Worm (Caenorhabditis elegans): ENCODE measurements around the gene srh-132.

Gene srh-132

DNA sequence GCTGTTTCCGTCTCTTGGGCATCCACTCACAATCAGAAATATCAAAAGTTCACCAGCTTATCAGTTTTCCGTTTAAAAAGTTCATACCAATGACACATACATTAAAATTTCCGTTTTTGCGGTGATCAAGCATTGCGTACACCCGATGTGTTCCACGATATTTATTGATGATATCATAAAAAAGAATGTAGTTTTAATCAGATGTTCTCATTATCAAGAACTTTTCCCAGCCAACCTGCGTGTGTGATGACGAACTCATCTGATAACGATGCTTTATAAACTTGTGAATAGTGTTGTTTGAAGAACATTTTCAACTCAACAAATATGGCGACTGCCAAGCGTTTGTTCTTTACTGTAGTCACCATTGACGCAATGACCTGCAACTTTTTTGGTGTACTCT, 6.8 kb downstream of the srh-132 start, which contains the start of gene clc-21:
Gene clc-21 (plus strand): TSS at position 301 of the 400 bp plus-strand sequence.
- no peak for TF ChIP-seq sox-2 (GFP tag; IDR thresholded peaks at IDR 0.05)
- TF ChIP-seq che-1 (tag; optimal IDR thresholded peaks at IDR 0.05): no peak
- TF ChIP-seq unc-3 (GFP tag; conservative IDR thresholded peaks at IDR 0.05): no peak
- no peak for TF ChIP-seq unc-3 (tag; optimal IDR thresholded peaks at IDR 0.05)
- TF ChIP-seq mec-3 (tag; optimal IDR thresholded peaks at IDR 0.05; ENCODE audit: borderline replicate concordance): no peak
- no peak for TF ChIP-seq ceh-34 (tag; optimal IDR thresholded peaks at IDR 0.05)
- no peak for TF ChIP-seq ceh-24 (tag; optimal IDR thresholded peaks at IDR 0.05)
- TF ChIP-seq zip-5 (tag; optimal IDR thresholded peaks at IDR 0.05): no peak
- TF ChIP-seq ceh-22 (tag; optimal IDR thresholded peaks at IDR 0.05): no peak
- TF ChIP-seq ceh-30 (tag; optimal IDR thresholded peaks at IDR 0.05): no peak
- no peak for TF ChIP-seq fax-1 (tag; optimal IDR thresholded peaks at IDR 0.05)
- TF ChIP-seq lin-11 (tag; optimal IDR thresholded peaks at IDR 0.05): no peak
- TF ChIP-seq nhr-232 (tag; optimal IDR thresholded peaks at IDR 0.05): no peak

DNA sequence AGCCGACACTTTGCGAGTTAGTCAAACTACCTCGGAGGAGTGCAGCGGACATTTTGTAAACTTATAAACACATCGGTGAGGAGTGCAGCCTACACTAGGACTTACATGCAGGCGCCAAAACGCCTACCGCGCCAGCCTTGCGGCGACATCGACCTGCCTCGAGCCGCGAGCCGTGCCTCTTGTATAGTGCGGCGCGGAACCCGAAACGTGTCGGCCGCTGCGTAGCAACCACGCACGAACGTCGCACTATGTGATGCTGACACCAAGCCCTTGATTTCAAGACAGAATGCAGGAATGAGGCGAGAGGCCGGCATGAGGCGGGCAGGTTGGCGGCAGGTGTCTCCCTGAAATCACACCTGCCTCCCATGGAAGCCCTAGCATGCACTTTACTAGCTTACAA, 19.2 kb downstream of the srh-132 start:
- TF ChIP-seq tbx-7 (tag; optimal IDR thresholded peaks at IDR 0.05) (no peak), syd-9 (tag; optimal IDR thresholded peaks at IDR 0.05) (no peak), npax-4 (tag; optimal IDR thresholded peaks at IDR 0.05) (no peak), pha-4 (tag; optimal IDR thresholded peaks at IDR 0.05) (no peak), rnt-1 (tag; optimal IDR thresholded peaks at IDR 0.05) (no peak), nhr-232 (tag; optimal IDR thresholded peaks at IDR 0.05) (no peak), pqm-1 (tag; optimal IDR thresholded peaks at IDR 0.05) (no peak), hlh-13 (GFP tag; optimal IDR thresholded peaks at IDR 0.05) (no peak), Y22D7AL.16 (tag; optimal IDR thresholded peaks at IDR 0.05) (no peak), K02D7.2 (tag; optimal IDR thresholded peaks at IDR 0.05) (no peak), hlh-6 (tag; optimal IDR thresholded peaks at IDR 0.05) (no peak), zip-5 (tag; optimal IDR thresholded peaks at IDR 0.05) (no peak), ceh-34 (tag; optimal IDR thresholded peaks at IDR 0.05) (no peak)

DNA sequence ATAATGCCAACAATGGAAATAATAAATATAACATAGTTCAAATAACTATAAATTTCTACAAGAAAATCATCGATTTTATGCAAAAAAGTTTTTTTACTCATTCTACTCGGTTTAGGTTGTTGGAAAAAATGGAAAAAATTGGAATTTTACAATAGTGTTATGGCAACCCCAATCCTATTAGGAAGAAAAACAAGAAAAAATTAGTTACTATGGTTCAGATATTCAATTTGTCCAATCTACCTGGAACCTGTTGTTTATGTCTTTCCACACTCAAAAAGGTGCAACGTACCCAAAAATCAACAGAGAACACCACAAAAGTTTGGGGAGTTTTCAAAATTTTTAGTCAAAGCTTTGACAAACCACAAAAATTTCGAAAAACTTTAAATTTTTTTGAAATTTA, 20.0 kb downstream of the srh-132 start, which contains the start of gene T27C5.10:
Gene T27C5.10 (minus strand): TSS at position 101 of the 400 bp plus-strand sequence.
- TF ChIP-seq pha-4 (tag; optimal IDR thresholded peaks at IDR 0.05): no peak

DNA sequence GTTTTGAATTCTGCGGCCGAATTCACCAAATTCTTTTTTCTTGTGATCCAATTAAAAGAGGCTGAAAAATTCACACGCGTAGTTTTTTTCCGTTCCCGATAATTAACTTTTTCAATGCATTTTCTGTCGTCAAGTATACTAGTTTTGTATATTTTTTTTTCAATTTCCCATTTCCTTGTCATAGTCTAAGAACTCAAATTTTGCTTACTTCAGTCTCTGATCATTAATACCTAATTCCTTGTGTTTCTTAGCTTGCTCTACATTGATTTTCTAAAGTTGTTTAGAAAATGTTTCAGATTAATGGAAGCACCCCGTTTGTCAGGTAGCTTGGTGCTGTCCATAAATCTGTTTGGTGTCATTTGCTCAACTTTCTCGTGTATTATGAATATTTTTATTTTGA, 20.8 kb downstream of the srh-132 start, which contains the start of gene srbc-27:
Gene srbc-27 (plus strand): TSS at position 301 of the 400 bp plus-strand sequence.
- TF ChIP-seq C38D4.7 (GFP tag; optimal IDR thresholded peaks at IDR 0.05) (no peak), npax-4 (tag; optimal IDR thresholded peaks at IDR 0.05) (no peak), K02D7.2 (tag; optimal IDR thresholded peaks at IDR 0.05) (no peak), pag-3 (tag; optimal IDR thresholded peaks at IDR 0.05; ENCODE audit: borderline replicate concordance) (no peak)

DNA sequence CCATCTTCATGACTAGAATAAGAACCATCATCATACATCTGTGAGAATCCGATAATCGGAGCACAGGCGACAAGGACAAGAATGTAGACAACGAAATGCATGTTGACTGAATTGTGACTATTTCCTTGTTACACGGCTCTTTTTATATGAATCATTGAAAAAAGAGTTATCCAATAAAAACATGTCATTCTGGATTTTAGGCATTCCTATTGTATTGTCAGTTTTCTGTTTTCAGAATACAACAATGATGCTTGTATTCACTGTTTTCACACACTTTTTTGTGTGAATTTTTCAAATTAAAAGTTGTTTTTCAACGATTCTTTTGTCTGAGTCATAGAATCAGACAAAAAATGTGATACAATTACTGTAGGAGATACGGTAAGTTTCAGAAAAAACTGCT, 26.4 kb downstream of the srh-132 start, which contains the start of gene F20E11.18:
Gene F20E11.18 (minus strand): TSS at position 101 of the 400 bp plus-strand sequence.
- TF ChIP-seq ceh-14 (tag; optimal IDR thresholded peaks at IDR 0.05) (no peak), tbx-2 (tag; optimal IDR thresholded peaks at IDR 0.05) (no peak), nhr-11 (tag; optimal IDR thresholded peaks at IDR 0.05) (no peak), gmeb-2 (tag; optimal IDR thresholded peaks at IDR 0.05) (no peak), lim-6 (tag; optimal IDR thresholded peaks at IDR 0.05) (no peak), T23F11.4 (GFP tag; optimal IDR thresholded peaks at IDR 0.05) (no peak), ets-4 (tag; optimal IDR thresholded peaks at IDR 0.05) (no peak)

DNA sequence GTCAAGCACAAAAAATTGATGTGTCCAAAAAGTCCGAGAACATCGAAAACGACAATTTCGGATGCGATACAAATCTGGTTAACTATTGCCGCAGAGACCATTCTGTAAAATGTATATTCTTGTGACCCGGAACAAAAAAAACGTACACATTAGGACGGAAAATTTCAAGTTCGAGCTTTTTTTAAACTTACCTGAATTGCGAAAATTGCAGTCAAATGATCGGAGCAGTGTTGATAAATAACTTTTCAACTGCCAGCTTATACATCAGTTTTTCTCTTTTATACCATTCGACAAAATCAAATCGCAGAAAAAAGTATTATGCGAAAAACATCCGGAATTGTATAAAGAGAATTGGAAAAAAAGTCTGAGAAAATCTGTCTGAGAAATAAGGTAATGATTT, 28.3 kb downstream of the srh-132 start, which contains the start of gene srsx-2:
Gene srsx-2 (minus strand): TSS at position 101 of the 400 bp plus-strand sequence.
- TF ChIP-seq ceh-30 (tag; optimal IDR thresholded peaks at IDR 0.05) (no peak), K02D7.2 (tag; optimal IDR thresholded peaks at IDR 0.05) (no peak), madf-2 (tag; optimal IDR thresholded peaks at IDR 0.05) (no peak), fax-1 (tag; optimal IDR thresholded peaks at IDR 0.05) (no peak), pqm-1 (tag; optimal IDR thresholded peaks at IDR 0.05) (no peak)

Data from whole organism, late embryonic.